Worm (Caenorhabditis elegans) whole organism, L3 larva: ENCODE results near the gene C08B6.5.

Experiments
- jun-1 ChIP-seq: fragments of 150-350 bp; optimal IDR thresholded peaks from 2 replicates; lab custom pipeline; 2014; ENCODE audit warnings: missing biosample characterization, missing genetic modification reagents, missing genetic modification characterization
- nhr-12 ChIP-seq: fragments of 150-350 bp; optimal IDR thresholded peaks from 2 replicates; lab custom pipeline; 2014; ENCODE audit warnings: missing biosample characterization, missing genetic modification characterization
- unc-39 ChIP-seq: sonication (generic microtip); optimal IDR thresholded peaks from 4 replicates; lab custom pipeline; 2017; ENCODE audit warnings: missing biosample characterization, missing genetic modification characterization

- TF ChIP-seq nhr-12 (tag; lab: Kevin White, UChicago) (no peak), unc-39 (tag; lab: Kevin White, UChicago) (no peak), jun-1 (tag; lab: Kevin White, UChicago) (no peak)
These were observed 13.8 kb upstream of the C08B6.5 start for ce11 chrV:10103811-10104210.
